Worm (Caenorhabditis elegans) whole organism, mixed stage, embryonic: ENCODE data around the gene tbx-9.

Source experiments
- M03D4.4 ChIP-seq: sonication (generic microtip); optimal IDR thresholded peaks from 2 replicates; lab custom pipeline; 2017; ENCODE audit warnings: mild to moderate bottlenecking, missing genetic modification characterization, missing compliant biosample characterization
- blmp-1 ChIP-seq: fragments of 150-350 bp; optimal IDR thresholded peaks from 2 replicates; lab custom pipeline; 2014; ENCODE audit warnings: missing biosample characterization, missing genetic modification characterization
- ceh-83 ChIP-seq: fragments of 200-800 bp; sonication (Bioruptor generic); optimal IDR thresholded peaks from 2 replicates; lab custom pipeline; 2018; ENCODE audit warnings: mild to moderate bottlenecking, missing genetic modification characterization, missing compliant biosample characterization
- cnd-1 ChIP-seq: fragments of 200-800 bp; sonication (Bioruptor generic); optimal IDR thresholded peaks from 2 replicates; lab custom pipeline; 2018; ENCODE audit warnings: mild to moderate bottlenecking, missing genetic modification characterization, missing compliant biosample characterization
- elt-1 ChIP-seq: sonication (generic microtip); optimal IDR thresholded peaks from 2 replicates; lab custom pipeline; 2017; ENCODE audit warnings: missing genetic modification characterization, mild to moderate bottlenecking, missing compliant biosample characterization, antibody characterized with exemption, moderate library complexity, borderline replicate concordance; ENCODE audit not compliant: insufficient read depth
- elt-3 ChIP-seq: fragments of 150-350 bp; optimal IDR thresholded peaks from 2 replicates; lab custom pipeline; 2014; ENCODE audit warnings: missing biosample characterization, missing genetic modification characterization
- flh-1 ChIP-seq: fragments of 200-800 bp; sonication (Bioruptor generic); optimal IDR thresholded peaks from 2 replicates; lab custom pipeline; 2018; ENCODE audit warnings: mild to moderate bottlenecking, missing genetic modification characterization, moderate library complexity, missing compliant biosample characterization
- ham-2 ChIP-seq: fragments of 200-800 bp; sonication (Bioruptor generic); optimal IDR thresholded peaks from 2 replicates; lab custom pipeline; 2018; ENCODE audit warnings: mild to moderate bottlenecking, missing genetic modification characterization, missing compliant biosample characterization
- hlh-1 ChIP-seq: fragments of 150-350 bp; optimal IDR thresholded peaks from 2 replicates; lab custom pipeline; 2014; ENCODE audit warnings: missing biosample characterization, missing genetic modification reagents, missing genetic modification characterization
- lin-13 ChIP-seq: fragments of 150-350 bp; optimal IDR thresholded peaks from 2 replicates; lab custom pipeline; 2014; ENCODE audit warnings: missing biosample characterization, missing genetic modification characterization
- lin-32 ChIP-seq: fragments of 200-800 bp; sonication (Bioruptor generic); optimal IDR thresholded peaks from 2 replicates; lab custom pipeline; 2018; ENCODE audit warnings: mild to moderate bottlenecking, missing genetic modification characterization, missing compliant biosample characterization
- lsy-2 ChIP-seq: fragments of 150-350 bp; optimal IDR thresholded peaks from 2 replicates; lab custom pipeline; 2014; ENCODE audit warnings: missing biosample characterization, missing genetic modification characterization
- mab-5 ChIP-seq: fragments of 150-350 bp; optimal IDR thresholded peaks from 2 replicates; lab custom pipeline; 2014; ENCODE audit warnings: missing biosample characterization, missing genetic modification characterization
- mep-1 ChIP-seq: fragments of 150-350 bp; optimal IDR thresholded peaks from 2 replicates; lab custom pipeline; 2017; ENCODE audit warnings: missing biosample characterization, missing genetic modification reagents, missing genetic modification characterization, inconsistent platforms
- mls-2 ChIP-seq: sonication (generic microtip); optimal IDR thresholded peaks from 2 replicates; lab custom pipeline; 2016; ENCODE audit warnings: mild to moderate bottlenecking, missing genetic modification characterization, moderate library complexity, missing compliant biosample characterization
- nhr-12 ChIP-seq: fragments of 150-350 bp; optimal IDR thresholded peaks from 2 replicates; lab custom pipeline; 2014; ENCODE audit warnings: missing biosample characterization, missing genetic modification characterization
- nhr-2 ChIP-seq: fragments of 150-350 bp; optimal IDR thresholded peaks from 2 replicates; lab custom pipeline; 2014; ENCODE audit warnings: missing biosample characterization, missing genetic modification characterization
- nhr-237 ChIP-seq: fragments of 150-350 bp; optimal IDR thresholded peaks from 2 replicates; lab custom pipeline; 2014; ENCODE audit warnings: missing biosample characterization, missing genetic modification characterization
- nhr-28 ChIP-seq: fragments of 150-350 bp; optimal IDR thresholded peaks from 2 replicates; lab custom pipeline; 2014; ENCODE audit warnings: missing biosample characterization, missing genetic modification characterization
- nhr-76 ChIP-seq: sonication (generic microtip); optimal IDR thresholded peaks from 2 replicates; lab custom pipeline; 2017; ENCODE audit warnings: missing biosample characterization, missing genetic modification characterization
- pha-4 ChIP-seq: fragments of 150-350 bp; optimal IDR thresholded peaks from 2 replicates; lab custom pipeline; 2018; ENCODE audit warnings: missing biosample characterization, missing genetic modification reagents, missing genetic modification characterization
- sem-2 ChIP-seq: fragments of 200-800 bp; sonication (Bioruptor generic); optimal IDR thresholded peaks from 2 replicates; lab custom pipeline; 2018; ENCODE audit warnings: mild to moderate bottlenecking, missing genetic modification characterization, missing compliant biosample characterization
- snpc-4 ChIP-seq: fragments of 150-350 bp; optimal IDR thresholded peaks from 2 replicates; lab custom pipeline; 2014; ENCODE audit warnings: missing biosample characterization, missing genetic modification characterization
- sptf-1 ChIP-seq: sonication (generic microtip); optimal IDR thresholded peaks from 2 replicates; lab custom pipeline; 2017; ENCODE audit warnings: mild to moderate bottlenecking, missing genetic modification characterization, moderate library complexity, missing compliant biosample characterization
- tbx-8 ChIP-seq: fragments of 200-800 bp; sonication (Bioruptor generic); optimal IDR thresholded peaks from 2 replicates; lab custom pipeline; 2018; ENCODE audit warnings: mild to moderate bottlenecking, missing genetic modification characterization, moderate library complexity, missing compliant biosample characterization
- unc-120 ChIP-seq: sonication (generic microtip); optimal IDR thresholded peaks from 2 replicates; lab custom pipeline; 2017; ENCODE audit warnings: missing genetic modification characterization, missing compliant biosample characterization; ENCODE audit not compliant: poor library complexity, severe bottlenecking
- unc-62 ChIP-seq: fragments of 150-350 bp; optimal IDR thresholded peaks from 2 replicates; lab custom pipeline; 2014; ENCODE audit warnings: missing biosample characterization, missing genetic modification reagents, missing genetic modification characterization
- zip-8 ChIP-seq: fragments of 150-350 bp; optimal IDR thresholded peaks from 2 replicates; lab custom pipeline; 2014; ENCODE audit warnings: missing biosample characterization, missing genetic modification characterization

tbx-9 gene

ce11 chrIII:10332560-10332959 is 9.1 kb downstream of the tbx-9 start, which contains the start of gene T07C4.12:
Gene T07C4.12 (minus strand): TSS chrIII:10332660.
- TF ChIP-seq M03D4.4 (no peak), zip-8 (tag; lab: Kevin White, UChicago) (no peak), snpc-4 (tag; lab: Kevin White, UChicago) (no peak), mls-2 (tag; lab: Kevin White, UChicago) (no peak), lin-32 (no peak), unc-120 (tag; lab: Kevin White, UChicago) (no peak), flh-1 (no peak), elt-3 (no peak), lsy-2 (tag; lab: Kevin White, UChicago) (no peak), unc-62 (GFP tag; lab: Kevin White, UChicago) (no peak), sptf-1 (tag; lab: Kevin White, UChicago) (no peak), sem-2 (GFP tag; lab: Kevin White, UChicago) (no peak), mep-1 (no peak), pha-4 (tag; lab: Kevin White, UChicago) (no peak)

ce11 chrIII:10331232-10331631 is 10.4 kb downstream of the tbx-9 start:
- no peak for TF ChIP-seq elt-3
- no peak for TF ChIP-seq cnd-1
- no peak for TF ChIP-seq nhr-28 (tag; lab: Kevin White, UChicago)

ce11 chrIII:10330372-10331062 is 11.1 kb downstream of the tbx-9 start, which contains the start of gene nex-2:
Gene nex-2 (minus strand): TSS chrIII:10330422.
- TF ChIP-seq unc-62 (GFP tag; lab: Kevin White, UChicago) = no peak
- no peak for TF ChIP-seq elt-1 (tag; lab: Kevin White, UChicago)
- no peak for TF ChIP-seq lsy-2 (tag; lab: Kevin White, UChicago)
- TF ChIP-seq hlh-1 (tag; lab: Kevin White, UChicago) = no peak
- TF ChIP-seq lin-13 (tag; lab: Kevin White, UChicago) = no peak
- TF ChIP-seq blmp-1 (tag; lab: Kevin White, UChicago) = no peak
- TF ChIP-seq snpc-4 (tag; lab: Kevin White, UChicago) = no peak
- no peak for TF ChIP-seq pha-4 (tag; lab: Kevin White, UChicago)
- TF ChIP-seq mep-1 = no peak
- no peak for TF ChIP-seq nhr-2 (tag; lab: Kevin White, UChicago)
- TF ChIP-seq zip-8 (tag; lab: Kevin White, UChicago) = no peak
- TF ChIP-seq nhr-28 (tag; lab: Kevin White, UChicago) = no peak
- TF ChIP-seq mab-5 (tag; lab: Kevin White, UChicago) = no peak
- TF ChIP-seq M03D4.4 = no peak
- TF ChIP-seq ceh-83 (GFP tag; lab: Kevin White, UChicago) = no peak
- TF ChIP-seq elt-3 = no peak
- no peak for TF ChIP-seq cnd-1
- TF ChIP-seq nhr-12 (tag; lab: Kevin White, UChicago) = no peak
- TF ChIP-seq nhr-237 (tag; lab: Kevin White, UChicago) = no peak

- TF ChIP-seq nhr-12 (tag; lab: Kevin White, UChicago) = no peak
- no peak for TF ChIP-seq ham-2 (GFP tag; lab: Kevin White, UChicago)
- TF ChIP-seq nhr-76 (tag; lab: Kevin White, UChicago) = no peak
- TF ChIP-seq tbx-8 (GFP tag; lab: Kevin White, UChicago) = no peak
- TF ChIP-seq cnd-1 = no peak
- no peak for TF ChIP-seq mep-1
- TF ChIP-seq nhr-28 (tag; lab: Kevin White, UChicago) = no peak
These were observed 11.8 kb downstream of the tbx-9 start for ce11 chrIII:10329811-10330210.

ce11 chrIII:10328565-10329541 is 12.8 kb downstream of the tbx-9 start:
- no peak for TF ChIP-seq nhr-12 (tag; lab: Kevin White, UChicago)
- TF ChIP-seq pha-4 (tag; lab: Kevin White, UChicago) = peak; percentile 19
- TF ChIP-seq, all 35 proteins: peak for 1
